Worm (Caenorhabditis elegans): Measurements from ENCODE around the gene C33F10.11.

DNA sequence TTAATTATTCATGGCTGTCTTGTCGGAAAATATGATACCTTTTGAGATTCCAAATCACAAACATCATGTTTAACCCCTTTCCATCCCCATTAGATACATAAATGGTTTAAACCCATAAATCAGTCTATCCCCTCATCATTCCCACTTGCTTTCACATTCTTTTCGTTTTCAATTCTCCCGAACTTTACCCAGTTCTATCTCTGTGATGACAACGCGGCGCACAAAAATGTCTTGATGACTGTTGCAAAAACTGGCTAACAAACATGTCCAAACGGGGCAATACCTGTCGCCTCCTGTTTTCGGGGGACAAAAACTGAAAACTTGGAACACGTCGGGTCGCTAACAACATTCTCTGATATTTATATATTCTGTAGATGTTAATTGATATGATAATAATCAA, 31.4 kb upstream of the C33F10.11 start:
- TF ChIP-seq him-1 (tag; optimal IDR thresholded peaks at IDR 0.05) = no peak
- no peak for TF ChIP-seq dao-5 (tag; optimal IDR thresholded peaks at IDR 0.05)
- TF ChIP-seq W03F9.2 (tag; optimal IDR thresholded peaks at IDR 0.05) = no peak
